Worm (Caenorhabditis elegans) whole organism, mixed stage, embryonic: ENCODE data around the gene C25F9.9.

Experiments
- M03D4.4 ChIP-seq: sonication (generic microtip); optimal IDR thresholded peaks from 2 replicates; lab custom pipeline; 2017; ENCODE audit warnings: mild to moderate bottlenecking, missing genetic modification characterization, missing compliant biosample characterization
- bed-3 ChIP-seq: fragments of 200-800 bp; sonication (Bioruptor generic); optimal IDR thresholded peaks from 3 replicates; lab custom pipeline; 2018; ENCODE audit warnings: mild to moderate bottlenecking, missing genetic modification characterization, moderate library complexity, missing compliant biosample characterization
- blmp-1 ChIP-seq: fragments of 150-350 bp; optimal IDR thresholded peaks from 2 replicates; lab custom pipeline; 2014; ENCODE audit warnings: missing biosample characterization, missing genetic modification characterization
- ceh-39 ChIP-seq: fragments of 150-350 bp; optimal IDR thresholded peaks from 2 replicates; lab custom pipeline; 2014; ENCODE audit warnings: missing biosample characterization, missing genetic modification characterization
- ceh-43 ChIP-seq: fragments of 200-800 bp; sonication (Bioruptor generic); optimal IDR thresholded peaks from 2 replicates; lab custom pipeline; 2018; ENCODE audit warnings: mild to moderate bottlenecking, missing genetic modification characterization, moderate library complexity, missing compliant biosample characterization
- ceh-83 ChIP-seq: fragments of 200-800 bp; sonication (Bioruptor generic); optimal IDR thresholded peaks from 2 replicates; lab custom pipeline; 2018; ENCODE audit warnings: mild to moderate bottlenecking, missing genetic modification characterization, missing compliant biosample characterization
- ces-1 ChIP-seq: fragments of 150-350 bp; optimal IDR thresholded peaks from 2 replicates; lab custom pipeline; 2014; ENCODE audit warnings: missing biosample characterization, missing genetic modification reagents, missing genetic modification characterization
- cnd-1 ChIP-seq: fragments of 200-800 bp; sonication (Bioruptor generic); optimal IDR thresholded peaks from 2 replicates; lab custom pipeline; 2018; ENCODE audit warnings: mild to moderate bottlenecking, missing genetic modification characterization, missing compliant biosample characterization
- drap-1 ChIP-seq: fragments of 200-800 bp; sonication (Bioruptor generic); optimal IDR thresholded peaks from 3 replicates; lab custom pipeline; 2018; ENCODE audit warnings: mild to moderate bottlenecking, missing genetic modification characterization, missing compliant biosample characterization
- elt-1 ChIP-seq: sonication (generic microtip); optimal IDR thresholded peaks from 2 replicates; lab custom pipeline; 2017; ENCODE audit warnings: missing genetic modification characterization, mild to moderate bottlenecking, missing compliant biosample characterization, antibody characterized with exemption, moderate library complexity, borderline replicate concordance; ENCODE audit not compliant: insufficient read depth
- elt-3 ChIP-seq: fragments of 150-350 bp; optimal IDR thresholded peaks from 2 replicates; lab custom pipeline; 2014; ENCODE audit warnings: missing biosample characterization, missing genetic modification characterization
- lin-13 ChIP-seq: fragments of 150-350 bp; optimal IDR thresholded peaks from 2 replicates; lab custom pipeline; 2014; ENCODE audit warnings: missing biosample characterization, missing genetic modification characterization
- lin-32 ChIP-seq: fragments of 200-800 bp; sonication (Bioruptor generic); optimal IDR thresholded peaks from 2 replicates; lab custom pipeline; 2018; ENCODE audit warnings: mild to moderate bottlenecking, missing genetic modification characterization, missing compliant biosample characterization
- lsy-2 ChIP-seq: fragments of 150-350 bp; optimal IDR thresholded peaks from 2 replicates; lab custom pipeline; 2014; ENCODE audit warnings: missing biosample characterization, missing genetic modification characterization
- mab-5 ChIP-seq: fragments of 150-350 bp; optimal IDR thresholded peaks from 2 replicates; lab custom pipeline; 2014; ENCODE audit warnings: missing biosample characterization, missing genetic modification characterization
- mep-1 ChIP-seq: fragments of 150-350 bp; optimal IDR thresholded peaks from 2 replicates; lab custom pipeline; 2017; ENCODE audit warnings: missing biosample characterization, missing genetic modification reagents, missing genetic modification characterization, inconsistent platforms
- nhr-12 ChIP-seq: fragments of 150-350 bp; optimal IDR thresholded peaks from 2 replicates; lab custom pipeline; 2014; ENCODE audit warnings: missing biosample characterization, missing genetic modification characterization
- nhr-2 ChIP-seq: fragments of 150-350 bp; optimal IDR thresholded peaks from 2 replicates; lab custom pipeline; 2014; ENCODE audit warnings: missing biosample characterization, missing genetic modification characterization
- nhr-237 ChIP-seq: fragments of 150-350 bp; optimal IDR thresholded peaks from 2 replicates; lab custom pipeline; 2014; ENCODE audit warnings: missing biosample characterization, missing genetic modification characterization
- nhr-28 ChIP-seq: fragments of 150-350 bp; optimal IDR thresholded peaks from 2 replicates; lab custom pipeline; 2014; ENCODE audit warnings: missing biosample characterization, missing genetic modification characterization
- nhr-76 ChIP-seq: sonication (generic microtip); optimal IDR thresholded peaks from 2 replicates; lab custom pipeline; 2017; ENCODE audit warnings: missing biosample characterization, missing genetic modification characterization
- pha-4 ChIP-seq: fragments of 150-350 bp; optimal IDR thresholded peaks from 2 replicates; lab custom pipeline; 2018; ENCODE audit warnings: missing biosample characterization, missing genetic modification reagents, missing genetic modification characterization
- sem-2 ChIP-seq: fragments of 200-800 bp; sonication (Bioruptor generic); optimal IDR thresholded peaks from 2 replicates; lab custom pipeline; 2018; ENCODE audit warnings: mild to moderate bottlenecking, missing genetic modification characterization, missing compliant biosample characterization
- snpc-4 ChIP-seq: fragments of 150-350 bp; optimal IDR thresholded peaks from 2 replicates; lab custom pipeline; 2014; ENCODE audit warnings: missing biosample characterization, missing genetic modification characterization
- sptf-1 ChIP-seq: sonication (generic microtip); optimal IDR thresholded peaks from 2 replicates; lab custom pipeline; 2017; ENCODE audit warnings: mild to moderate bottlenecking, missing genetic modification characterization, moderate library complexity, missing compliant biosample characterization
- tbx-8 ChIP-seq: fragments of 200-800 bp; sonication (Bioruptor generic); optimal IDR thresholded peaks from 2 replicates; lab custom pipeline; 2018; ENCODE audit warnings: mild to moderate bottlenecking, missing genetic modification characterization, moderate library complexity, missing compliant biosample characterization
- unc-120 ChIP-seq: sonication (generic microtip); optimal IDR thresholded peaks from 2 replicates; lab custom pipeline; 2017; ENCODE audit warnings: missing genetic modification characterization, missing compliant biosample characterization; ENCODE audit not compliant: poor library complexity, severe bottlenecking
- unc-62 ChIP-seq: fragments of 150-350 bp; optimal IDR thresholded peaks from 2 replicates; lab custom pipeline; 2014; ENCODE audit warnings: missing biosample characterization, missing genetic modification reagents, missing genetic modification characterization
- zip-8 ChIP-seq: fragments of 150-350 bp; optimal IDR thresholded peaks from 2 replicates; lab custom pipeline; 2014; ENCODE audit warnings: missing biosample characterization, missing genetic modification characterization
- ztf-11 ChIP-seq: fragments of 150-350 bp; optimal IDR thresholded peaks from 2 replicates; lab custom pipeline; 2014; ENCODE audit warnings: missing biosample characterization, missing genetic modification characterization

The C25F9.9 gene

DNA sequence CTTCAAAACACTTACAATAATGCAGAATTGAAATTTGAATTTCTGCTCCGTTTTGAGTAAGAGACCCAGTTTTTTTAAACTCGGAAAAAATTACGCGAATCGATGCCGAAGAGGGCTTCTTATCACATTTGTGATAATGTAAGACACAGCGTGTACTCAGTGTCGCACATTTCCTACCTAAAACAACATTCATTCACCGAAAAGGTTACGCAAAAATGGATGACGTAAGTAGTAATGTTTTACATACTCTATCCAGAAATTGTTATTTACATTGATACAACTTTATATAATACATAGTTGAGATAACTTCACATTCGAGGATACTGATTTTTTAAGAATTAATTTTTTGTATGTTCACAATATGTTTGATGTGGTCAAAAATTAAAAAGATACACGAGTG, at the start of gene C25F9.9, which contains the start of gene C25F9.4:
C25F9.9 (plus strand) TSS at position 137 of the 400 bp plus-strand sequence.
C25F9.4 (minus strand) TSS at position 101 of the 400 bp plus-strand sequence.
- TF ChIP-seq drap-1 (GFP tag; lab: Kevin White, UChicago) = no peak
- TF ChIP-seq sem-2 (GFP tag; lab: Kevin White, UChicago) = no peak
- no peak for TF ChIP-seq unc-62 (GFP tag; lab: Kevin White, UChicago)
- TF ChIP-seq ceh-39 (tag; lab: Kevin White, UChicago) = no peak
- no peak for TF ChIP-seq ztf-11 (tag; lab: Kevin White, UChicago)
- no peak for TF ChIP-seq pha-4 (tag; lab: Kevin White, UChicago)
- no peak for TF ChIP-seq tbx-8 (GFP tag; lab: Kevin White, UChicago)
- TF ChIP-seq elt-3 (tag; lab: Kevin White, UChicago) = no peak
- no peak for TF ChIP-seq cnd-1 (tag; lab: Kevin White, UChicago)

DNA sequence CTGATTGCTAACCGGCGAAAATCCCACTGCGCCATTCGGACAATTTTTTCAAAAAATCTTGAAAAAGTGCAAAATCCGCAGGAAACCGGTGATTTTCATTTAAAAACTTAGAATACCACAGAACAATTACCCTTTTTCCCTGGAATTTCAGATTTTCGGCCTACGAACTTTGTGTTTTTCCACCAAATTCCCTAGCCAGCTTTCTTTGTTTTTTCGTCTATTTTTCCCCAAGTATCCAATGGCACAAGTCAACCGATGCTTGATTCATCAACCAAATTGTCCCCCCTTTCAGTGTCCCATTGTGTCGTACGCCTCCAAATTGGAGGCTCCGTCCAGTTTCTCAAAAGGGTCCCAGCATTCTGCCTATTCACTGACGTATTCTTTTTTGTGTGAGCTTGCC, 46.2 kb upstream of the C25F9.9 start, which contains the start of gene Y43F8A.1:
Y43F8A.1 (plus strand) TSS at position 301 of the 400 bp plus-strand sequence.
- TF ChIP-seq M03D4.4 (tag; lab: Kevin White, UChicago) (no peak), tbx-8 (GFP tag; lab: Kevin White, UChicago) (no peak), snpc-4 (tag; lab: Kevin White, UChicago) (no peak), mep-1 (no peak), blmp-1 (tag; lab: Kevin White, UChicago) (no peak), elt-1 (tag; lab: Kevin White, UChicago) (no peak), nhr-12 (tag; lab: Kevin White, UChicago) (no peak), ceh-39 (tag; lab: Kevin White, UChicago) (no peak), lin-32 (GFP tag; lab: Kevin White, UChicago) (no peak), nhr-76 (no peak), unc-62 (GFP tag; lab: Kevin White, UChicago) (no peak), elt-3 (tag; lab: Kevin White, UChicago) (no peak), mab-5 (tag; lab: Kevin White, UChicago) (no peak), sem-2 (GFP tag; lab: Kevin White, UChicago) (no peak), ceh-43 (GFP tag; lab: Kevin White, UChicago) (no peak), lsy-2 (tag; lab: Kevin White, UChicago) (no peak), lin-13 (tag; lab: Kevin White, UChicago) (no peak), ces-1 (no peak), bed-3 (GFP tag; lab: Kevin White, UChicago) (no peak)

DNA sequence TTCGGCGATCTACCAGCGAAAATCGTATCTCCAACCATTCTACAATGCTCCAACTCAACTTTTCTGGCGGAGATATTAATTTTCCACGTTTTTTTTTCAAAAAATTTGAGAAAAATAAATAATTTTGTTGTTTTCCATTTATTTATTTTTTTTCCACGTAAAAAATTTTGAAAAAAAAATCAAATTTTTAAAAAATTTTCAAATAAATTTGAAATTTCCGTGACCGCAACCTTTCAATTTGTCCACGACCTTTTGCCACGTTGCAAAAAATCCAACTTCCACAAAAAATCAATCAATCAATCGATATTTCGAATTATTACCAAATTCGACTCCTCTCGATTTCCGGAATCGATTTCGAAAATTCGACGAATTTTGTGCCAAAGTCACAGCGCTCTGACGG, 45.2 kb upstream of the C25F9.9 start, which contains the start of gene Y43F8A.2:
Y43F8A.2 (plus strand) TSS at position 301 of the 400 bp plus-strand sequence.
- TF ChIP-seq mep-1 (no peak), nhr-2 (tag; lab: Kevin White, UChicago) (no peak), tbx-8 (GFP tag; lab: Kevin White, UChicago) (no peak), zip-8 (no peak), elt-3 (tag; lab: Kevin White, UChicago) (no peak), lin-13 (tag; lab: Kevin White, UChicago) (no peak), unc-120 (tag; lab: Kevin White, UChicago) (no peak), ces-1 (no peak), mab-5 (tag; lab: Kevin White, UChicago) (no peak), sptf-1 (tag; lab: Kevin White, UChicago) (no peak), nhr-237 (tag; lab: Kevin White, UChicago) (no peak)
- TF ChIP-seq, all 35 proteins: peak for 0

DNA sequence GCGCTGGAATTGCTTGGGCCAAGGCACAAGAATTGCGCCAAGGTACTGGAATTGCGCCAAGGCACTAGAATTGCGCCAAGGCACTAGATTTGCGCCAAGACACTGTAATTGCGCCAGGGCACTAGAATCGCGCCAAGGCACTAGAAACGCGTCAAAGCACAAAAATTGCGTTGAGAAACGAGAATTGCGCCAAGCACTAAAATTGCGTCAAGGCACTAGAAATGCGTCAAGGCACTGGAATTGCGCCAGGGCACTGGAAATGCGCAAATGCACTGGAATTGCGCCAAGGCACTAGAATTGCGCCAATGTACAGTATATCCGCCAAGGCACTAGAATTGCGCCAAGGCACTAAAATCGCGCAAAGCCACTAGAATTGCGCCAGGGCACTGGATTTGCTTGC, 44.6 kb upstream of the C25F9.9 start:
- TF ChIP-seq drap-1 (GFP tag; lab: Kevin White, UChicago) = peak; percentile 59
- no peak for TF ChIP-seq elt-3 (tag; lab: Kevin White, UChicago)
- peak; percentile 13 for TF ChIP-seq sptf-1 (tag; lab: Kevin White, UChicago)

DNA sequence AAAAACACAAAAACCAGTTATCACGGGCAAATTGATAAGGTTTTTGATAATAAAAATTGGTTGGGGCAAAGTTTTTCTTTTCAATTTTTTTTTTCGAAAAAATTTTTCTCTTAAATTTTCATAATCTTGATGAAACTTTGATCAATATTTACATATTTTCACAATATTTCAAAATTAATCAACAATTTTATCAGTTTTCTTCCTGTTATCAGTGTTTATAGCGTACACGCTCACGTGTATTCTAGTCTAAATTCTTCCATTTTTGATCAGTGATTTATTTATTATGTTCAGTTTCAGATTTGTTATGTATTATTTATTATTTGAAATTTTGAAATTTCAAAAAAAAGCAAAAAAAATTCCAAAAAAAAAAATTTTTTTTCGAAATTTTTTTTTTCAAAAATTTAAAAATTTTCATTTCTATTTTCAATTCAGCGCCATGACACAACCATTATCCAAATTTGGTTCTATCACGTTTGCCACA, 39.4 kb upstream of the C25F9.9 start, which contains the start of gene nceh-1:
nceh-1 (plus strand) TSS at position 431 of the 481 bp plus-strand sequence.
- TF ChIP-seq elt-3 (tag; lab: Kevin White, UChicago) (no peak), nhr-28 (tag; lab: Kevin White, UChicago) (no peak), ceh-43 (GFP tag; lab: Kevin White, UChicago) (no peak), ceh-83 (no peak), lsy-2 (tag; lab: Kevin White, UChicago) (no peak), ces-1 (no peak), nhr-76 (no peak), elt-1 (tag; lab: Kevin White, UChicago) (no peak), pha-4 (tag; lab: Kevin White, UChicago) (no peak)
